Worm (Caenorhabditis elegans) whole organism, L2 larva: Measurements from ENCODE around the gene F01D5.8.
A peak's percentile ranks its signal among the peaks of the same experiment; 100 is the strongest.

Experiments
- C34F6.9 ChIP-seq: fragments of 150-350 bp; optimal IDR thresholded peaks from 2 replicates; lab custom pipeline; 2014; ENCODE audit warnings: missing biosample characterization, missing genetic modification characterization
- F13H6.1 ChIP-seq: sonication (generic microtip); optimal IDR thresholded peaks from 2 replicates; lab custom pipeline; 2016; ENCODE audit warnings: missing genetic modification characterization, missing compliant biosample characterization
- R02D3.7 ChIP-seq: fragments of 150-350 bp; optimal IDR thresholded peaks from 2 replicates; lab custom pipeline; 2014; ENCODE audit warnings: missing biosample characterization, missing genetic modification characterization
- Y55F3AM.14 ChIP-seq: fragments of 200-800 bp; sonication (Bioruptor generic); optimal IDR thresholded peaks from 2 replicates; lab custom pipeline; 2018; ENCODE audit warnings: mild to moderate bottlenecking, missing genetic modification characterization, missing compliant biosample characterization
- ZK546.5 ChIP-seq: sonication (generic microtip); optimal IDR thresholded peaks from 2 replicates; lab custom pipeline; 2017; ENCODE audit warnings: missing biosample characterization, missing genetic modification characterization
- alr-1 ChIP-seq: fragments of 150-350 bp; optimal IDR thresholded peaks from 2 replicates; lab custom pipeline; 2014; ENCODE audit warnings: missing biosample characterization, missing genetic modification characterization
- aly-2 ChIP-seq: fragments of 150-350 bp; optimal IDR thresholded peaks from 2 replicates; lab custom pipeline; 2014; ENCODE audit warnings: missing biosample characterization, missing genetic modification characterization
- ama-1 ChIP-seq: fragments of 150-350 bp; optimal IDR thresholded peaks from 2 replicates; lab custom pipeline; 2018; ENCODE audit warnings: inconsistent platforms
- blmp-1 ChIP-seq: sonication (generic microtip); optimal IDR thresholded peaks from 2 replicates; lab custom pipeline; 2017; ENCODE audit warnings: missing genetic modification characterization, mild to moderate bottlenecking, missing compliant biosample characterization, antibody characterized with exemption, moderate library complexity; ENCODE audit not compliant: insufficient read depth
- ceh-16 ChIP-seq: fragments of 150-350 bp; optimal IDR thresholded peaks from 2 replicates; lab custom pipeline; 2014; ENCODE audit warnings: missing biosample characterization, missing genetic modification characterization
- ceh-82 ChIP-seq: fragments of 150-350 bp; optimal IDR thresholded peaks from 2 replicates; lab custom pipeline; 2014; ENCODE audit warnings: missing biosample characterization, missing genetic modification characterization
- crh-2 ChIP-seq: sonication (generic microtip); optimal IDR thresholded peaks from 2 replicates; lab custom pipeline; 2017; ENCODE audit warnings: missing biosample characterization, missing genetic modification characterization
- dmd-4 ChIP-seq: sonication (generic microtip); optimal IDR thresholded peaks from 2 replicates; lab custom pipeline; 2017; ENCODE audit warnings: missing biosample characterization, missing genetic modification characterization
- egl-27 ChIP-seq: sonication (generic microtip); optimal IDR thresholded peaks from 3 replicates; lab custom pipeline; 2017; ENCODE audit warnings: missing biosample characterization, missing genetic modification reagents, missing genetic modification characterization
- elt-1 ChIP-seq: fragments of 150-350 bp; optimal IDR thresholded peaks from 2 replicates; lab custom pipeline; 2014; ENCODE audit warnings: missing biosample characterization, missing genetic modification characterization
- elt-3 ChIP-seq: sonication (generic microtip); optimal IDR thresholded peaks from 2 replicates; lab custom pipeline; 2017; ENCODE audit warnings: missing biosample characterization, missing genetic modification characterization
- fos-1 ChIP-seq: fragments of 150-350 bp; optimal IDR thresholded peaks from 2 replicates; lab custom pipeline; 2014; ENCODE audit warnings: missing biosample characterization, missing genetic modification characterization
- gmeb-1 ChIP-seq: fragments of 150-350 bp; optimal IDR thresholded peaks from 2 replicates; lab custom pipeline; 2014; ENCODE audit warnings: missing biosample characterization, missing genetic modification characterization
- lin-11 ChIP-seq: fragments of 150-350 bp; sonication (generic microtip); optimal IDR thresholded peaks from 2 replicates; lab custom pipeline; 2014; ENCODE audit warnings: missing biosample characterization, missing genetic modification characterization, inconsistent platforms, mixed read lengths
- lin-13 ChIP-seq: fragments of 150-350 bp; optimal IDR thresholded peaks from 2 replicates; lab custom pipeline; 2014; ENCODE audit warnings: missing biosample characterization, missing genetic modification reagents, missing genetic modification characterization
- lin-39 ChIP-seq: fragments of 150-350 bp; optimal IDR thresholded peaks from 2 replicates; lab custom pipeline; 2014; ENCODE audit warnings: missing biosample characterization, missing genetic modification reagents, missing genetic modification characterization
- lsy-2 ChIP-seq, 2 experiments: fragments of 150-350 bp in 1 of 2; sonication (generic microtip) in 1 of 2; optimal IDR thresholded peaks; 2 replicates each; lab custom pipeline; 2014 to 2017; ENCODE audit warnings: missing biosample characterization in 2 of 2, missing genetic modification characterization in 2 of 2
- mab-5 ChIP-seq: fragments of 150-350 bp; optimal IDR thresholded peaks from 2 replicates; lab custom pipeline; 2014; ENCODE audit warnings: missing biosample characterization, missing genetic modification characterization
- mbf-1 ChIP-seq: sonication (generic microtip); optimal IDR thresholded peaks from 2 replicates; lab custom pipeline; 2017; ENCODE audit warnings: missing biosample characterization, missing genetic modification characterization
- mdl-1 ChIP-seq, 2 experiments: fragments of 150-350 bp in 1 of 2; sonication (generic microtip) in 1 of 2; optimal IDR thresholded peaks; 2 replicates each; lab custom pipeline; 2017; ENCODE audit warnings: missing biosample characterization in 2 of 2, missing genetic modification characterization in 2 of 2
- nhr-10 ChIP-seq: sonication (generic microtip); optimal IDR thresholded peaks from 2 replicates; lab custom pipeline; 2017; ENCODE audit warnings: missing biosample characterization, missing genetic modification characterization
- nhr-11 ChIP-seq: fragments of 150-350 bp; optimal IDR thresholded peaks from 2 replicates; lab custom pipeline; 2014; ENCODE audit warnings: missing biosample characterization, missing genetic modification characterization
- nhr-12 ChIP-seq: fragments of 150-350 bp; optimal IDR thresholded peaks from 2 replicates; lab custom pipeline; 2014; ENCODE audit warnings: missing biosample characterization, missing genetic modification characterization
- nhr-129 ChIP-seq: fragments of 150-350 bp; optimal IDR thresholded peaks from 2 replicates; lab custom pipeline; 2014; ENCODE audit warnings: missing biosample characterization, missing genetic modification characterization
- nhr-21 ChIP-seq: fragments of 150-350 bp; optimal IDR thresholded peaks from 2 replicates; lab custom pipeline; 2014; ENCODE audit warnings: missing biosample characterization, missing genetic modification characterization
- nhr-23 ChIP-seq: fragments of 150-350 bp; optimal IDR thresholded peaks from 2 replicates; lab custom pipeline; 2014; ENCODE audit warnings: missing biosample characterization, missing genetic modification reagents, missing genetic modification characterization
- nhr-237 ChIP-seq: fragments of 150-350 bp; optimal IDR thresholded peaks from 2 replicates; lab custom pipeline; 2014; ENCODE audit warnings: missing biosample characterization, missing genetic modification characterization
- nhr-25 ChIP-seq: fragments of 150-350 bp; sonication (generic microtip); optimal IDR thresholded peaks from 3 replicates; lab custom pipeline; 2014; ENCODE audit warnings: missing biosample characterization, missing genetic modification characterization
- nhr-6 ChIP-seq: fragments of 150-350 bp; optimal IDR thresholded peaks from 2 replicates; lab custom pipeline; 2014; ENCODE audit warnings: missing biosample characterization, missing genetic modification characterization
- nhr-77 ChIP-seq: fragments of 150-350 bp; optimal IDR thresholded peaks from 2 replicates; lab custom pipeline; 2014; ENCODE audit warnings: missing biosample characterization, missing genetic modification characterization
- peb-1 ChIP-seq: fragments of 150-350 bp; optimal IDR thresholded peaks from 2 replicates; lab custom pipeline; 2014; ENCODE audit warnings: missing biosample characterization, missing genetic modification characterization
- sem-4 ChIP-seq: fragments of 150-350 bp; optimal IDR thresholded peaks from 2 replicates; lab custom pipeline; 2014; ENCODE audit warnings: missing biosample characterization, missing genetic modification reagents, missing genetic modification characterization
- skn-1 ChIP-seq: sonication (generic microtip); optimal IDR thresholded peaks from 2 replicates; lab custom pipeline; 2017; ENCODE audit warnings: missing biosample characterization, missing genetic modification characterization
- sma-3 ChIP-seq: sonication (generic microtip); optimal IDR thresholded peaks from 2 replicates; lab custom pipeline; 2016; ENCODE audit warnings: missing genetic modification reagents, missing genetic modification characterization, missing compliant biosample characterization
- sma-9 ChIP-seq, 2 experiments: fragments of 150-350 bp in 1 of 2; sonication (generic microtip) in 1 of 2; optimal IDR thresholded peaks; 2 replicates each; lab custom pipeline; 2014 to 2016; ENCODE audit warnings: missing genetic modification characterization in 2 of 2, mild to moderate bottlenecking in 1 of 2, missing biosample characterization in 1 of 2, missing compliant biosample characterization in 1 of 2, missing genetic modification reagents in 1 of 2, moderate library complexity in 1 of 2
- snpc-4 ChIP-seq: fragments of 150-350 bp; optimal IDR thresholded peaks from 2 replicates; lab custom pipeline; 2014; ENCODE audit warnings: missing biosample characterization, missing genetic modification characterization
- unc-39 ChIP-seq: fragments of 150-350 bp; optimal IDR thresholded peaks from 2 replicates; lab custom pipeline; 2014; ENCODE audit warnings: missing biosample characterization, missing genetic modification characterization
- unc-55 ChIP-seq: fragments of 150-350 bp; sonication (generic microtip); optimal IDR thresholded peaks from 3 replicates; lab custom pipeline; 2014; ENCODE audit warnings: missing biosample characterization, missing genetic modification reagents, missing genetic modification characterization
- unc-62 ChIP-seq: fragments of 150-350 bp; optimal IDR thresholded peaks from 2 replicates; lab custom pipeline; 2014; ENCODE audit warnings: missing biosample characterization, missing genetic modification reagents, missing genetic modification characterization
- zag-1 ChIP-seq: fragments of 150-350 bp; optimal IDR thresholded peaks from 2 replicates; lab custom pipeline; 2014; ENCODE audit warnings: missing biosample characterization, missing genetic modification characterization
- ztf-1 ChIP-seq: fragments of 200-800 bp; sonication (Bioruptor generic); conservative IDR thresholded peaks from 2 replicates; pipeline ENCODE4 v1.3.6; 2022; ENCODE audit warnings: missing genetic modification characterization, missing compliant biosample characterization
- ztf-4 ChIP-seq: fragments of 150-350 bp; optimal IDR thresholded peaks from 2 replicates; lab custom pipeline; 2014; ENCODE audit warnings: missing biosample characterization, missing genetic modification characterization

F01D5.8 gene

ce11 chrII:14049097-14049496, 38.6 kb downstream of the F01D5.8 start (continued):
- no peak for TF ChIP-seq ztf-4
- no peak for TF ChIP-seq nhr-23 (tag; lab: Kevin White, UChicago)
- no peak for TF ChIP-seq skn-1
- TF ChIP-seq, all 48 proteins: peak for 17

ce11 chrII:14050506-14050905, 40.0 kb downstream of the F01D5.8 start:
- TF ChIP-seq ztf-1 (GFP tag; lab: Robert Waterston, UW): no peak
- TF ChIP-seq ama-1 (lab: Kevin White, UChicago): no peak
- TF ChIP-seq nhr-25 (tag; lab: Kevin White, UChicago): peak; percentile 83
- peak; percentile 37 for TF ChIP-seq ztf-4
- TF ChIP-seq nhr-12 (tag; lab: Kevin White, UChicago): no peak
- TF ChIP-seq alr-1 (tag; lab: Kevin White, UChicago): no peak
- TF ChIP-seq nhr-77 (tag; lab: Kevin White, UChicago): peak; percentile 1
- TF ChIP-seq unc-39: no peak
- TF ChIP-seq lin-39 (tag; lab: Kevin White, UChicago): no peak
- TF ChIP-seq ceh-16 (tag; lab: Kevin White, UChicago): peak; percentile 47
- peak; percentile 51 for TF ChIP-seq blmp-1 (tag; lab: Kevin White, UChicago)
- peak; percentile 66 for TF ChIP-seq sma-3 (GFP tag; lab: Kevin White, UChicago)
- peak; percentile 62 for TF ChIP-seq nhr-21 (tag; lab: Kevin White, UChicago)
- peak; percentile 8 for TF ChIP-seq mab-5 (tag; lab: Kevin White, UChicago)
- no peak for TF ChIP-seq ceh-82 (tag; lab: Kevin White, UChicago)
- TF ChIP-seq skn-1: no peak
- TF ChIP-seq lin-11 (tag; lab: Kevin White, UChicago): no peak
- peak; percentile 56 for TF ChIP-seq egl-27
- no peak for TF ChIP-seq sem-4 (tag; lab: Kevin White, UChicago)
- TF ChIP-seq Y55F3AM.14: no peak
- TF ChIP-seq nhr-129: peak; percentile 81
- no peak for TF ChIP-seq unc-62 (GFP tag; lab: Kevin White, UChicago)
- peak; percentile 53 for TF ChIP-seq crh-2
- TF ChIP-seq mbf-1 (tag; lab: Kevin White, UChicago): no peak
- TF ChIP-seq lsy-2 (tag; optimal IDR thresholded peaks at IDR 0.05; lab: Kevin White, UChicago): peak in 1 of 2 experiments; percentile 66
- TF ChIP-seq ZK546.5: no peak
- peak; percentile 84 for TF ChIP-seq F13H6.1 (tag; lab: Kevin White, UChicago)
- TF ChIP-seq aly-2: no peak
- peak; percentile 44 for TF ChIP-seq fos-1 (tag; lab: Kevin White, UChicago)
- TF ChIP-seq dmd-4 (tag; lab: Kevin White, UChicago): no peak
- no peak for TF ChIP-seq nhr-237 (tag; lab: Kevin White, UChicago)
- no peak for TF ChIP-seq nhr-11 (tag; lab: Kevin White, UChicago)
- TF ChIP-seq mdl-1 (tag; optimal IDR thresholded peaks at IDR 0.05; lab: Kevin White, UChicago): peak in 1 of 2 experiments; percentile 22
- no peak for TF ChIP-seq nhr-23 (tag; lab: Kevin White, UChicago)
- TF ChIP-seq snpc-4 (tag; lab: Kevin White, UChicago): no peak
- TF ChIP-seq sma-9 (GFP tag; optimal IDR thresholded peaks at IDR 0.05; lab: Kevin White, UChicago): peak; percentile 90
- TF ChIP-seq sma-9 (tag; optimal IDR thresholded peaks at IDR 0.05; lab: Kevin White, UChicago): no peak
- TF ChIP-seq nhr-6: no peak
- no peak for TF ChIP-seq zag-1
- TF ChIP-seq elt-3 (tag; lab: Kevin White, UChicago): no peak
- no peak for TF ChIP-seq nhr-10 (tag; lab: Kevin White, UChicago)
- TF ChIP-seq unc-55 (GFP tag; lab: Kevin White, UChicago): no peak
- peak; percentile 58 for TF ChIP-seq gmeb-1
- TF ChIP-seq C34F6.9 (tag; lab: Kevin White, UChicago): peak; percentile 54
- TF ChIP-seq lin-13 (GFP tag; lab: Kevin White, UChicago): peak; percentile 56
- no peak for TF ChIP-seq peb-1 (tag; lab: Kevin White, UChicago)
- TF ChIP-seq R02D3.7 (tag; lab: Kevin White, UChicago): no peak
- TF ChIP-seq elt-1 (tag; lab: Kevin White, UChicago): no peak
- TF ChIP-seq, all 48 proteins: peak for 19
